Worm (Caenorhabditis elegans) whole organism, midembryonic: ENCODE results near the gene M153.5.

ENCODE experiments used
- T22C8.4 ChIP-seq: fragments of 200-800 bp; sonication (Bioruptor generic); IDR thresholded peaks from 2 replicates; pipeline ENCODE4 v1.3.6; 2022; ENCODE audit warnings: missing genetic modification characterization, missing compliant biosample characterization
- cog-1 ChIP-seq: sonication (generic microtip); optimal IDR thresholded peaks from 2 replicates; lab custom pipeline; 2016; ENCODE audit warnings: missing genetic modification characterization, missing compliant biosample characterization
- flt-1 ChIP-seq: fragments of 200-800 bp; sonication (Bioruptor generic); IDR thresholded peaks from 2 replicates; pipeline ENCODE4 v1.3.6; 2022; ENCODE audit warnings: missing genetic modification characterization, missing compliant biosample characterization
- klf-2 ChIP-seq: fragments of 200-800 bp; sonication (Bioruptor generic); conservative IDR thresholded peaks from 2 replicates; pipeline ENCODE4 v1.3.6; 2022; ENCODE audit warnings: missing genetic modification reagents, missing genetic modification characterization, missing compliant biosample characterization
- med-1 ChIP-seq: sonication (generic microtip); optimal IDR thresholded peaks from 2 replicates; lab custom pipeline; 2017; ENCODE audit warnings: missing genetic modification characterization, mild to moderate bottlenecking, missing compliant biosample characterization, antibody characterized with exemption, missing genetic modification reagents; ENCODE audit not compliant: insufficient read depth
- ref-1 ChIP-seq: fragments of 200-800 bp; sonication (Bioruptor generic); conservative IDR thresholded peaks from 2 replicates; pipeline ENCODE4 v1.3.6; 2022; ENCODE audit warnings: missing genetic modification reagents, missing genetic modification characterization, missing compliant biosample characterization
- tab-1 ChIP-seq: fragments of 200-800 bp; sonication (Bioruptor generic); IDR thresholded peaks from 2 replicates; pipeline ENCODE4 v1.3.6; 2022; ENCODE audit warnings: missing genetic modification characterization, missing compliant biosample characterization
- ztf-23 ChIP-seq: fragments of 200-800 bp; sonication (Bioruptor generic); IDR thresholded peaks from 2 replicates; pipeline ENCODE4 v1.3.6; 2022; ENCODE audit warnings: missing genetic modification reagents, missing genetic modification characterization, missing compliant biosample characterization
- ztf-29 ChIP-seq: fragments of 200-800 bp; sonication (Bioruptor generic); IDR thresholded peaks from 2 replicates; pipeline ENCODE4 v1.3.6; 2022; ENCODE audit warnings: missing genetic modification reagents, missing genetic modification characterization, missing compliant biosample characterization

M153.5 gene

DNA sequence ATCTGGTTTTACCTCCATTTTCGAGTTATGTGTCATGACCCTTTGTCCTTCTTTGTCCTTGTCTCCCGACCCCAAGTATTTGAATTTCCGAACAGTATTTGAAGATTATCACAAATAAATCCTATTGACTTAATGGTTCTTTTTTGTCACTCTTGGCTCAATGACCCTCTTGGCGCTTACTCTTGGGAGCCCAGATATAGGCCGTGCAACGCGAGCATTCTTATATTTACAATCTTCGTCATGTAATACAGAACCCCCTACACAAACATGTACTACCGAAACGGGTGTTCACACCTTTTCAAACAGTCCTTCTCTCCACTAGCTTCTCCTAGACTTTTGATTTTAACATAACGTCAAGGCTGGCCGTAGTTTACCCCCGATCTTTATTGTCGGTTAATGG, at the start of gene M153.5:
TSS of gene M153.5 (plus strand) at position 301 of the 400 bp plus-strand sequence.
- no peak for TF ChIP-seq T22C8.4 (GFP tag; lab: Robert Waterston, UW)
- no peak for TF ChIP-seq tab-1
- no peak for TF ChIP-seq cog-1 (tag; lab: Kevin White, UChicago)
- TF ChIP-seq flt-1 (GFP tag; lab: Robert Waterston, UW), result no peak
- no peak for TF ChIP-seq med-1 (GFP tag; lab: Kevin White, UChicago)
- TF ChIP-seq ztf-23 (GFP tag; lab: Robert Waterston, UW), result no peak
- no peak for TF ChIP-seq ztf-29 (GFP tag; lab: Robert Waterston, UW)

DNA sequence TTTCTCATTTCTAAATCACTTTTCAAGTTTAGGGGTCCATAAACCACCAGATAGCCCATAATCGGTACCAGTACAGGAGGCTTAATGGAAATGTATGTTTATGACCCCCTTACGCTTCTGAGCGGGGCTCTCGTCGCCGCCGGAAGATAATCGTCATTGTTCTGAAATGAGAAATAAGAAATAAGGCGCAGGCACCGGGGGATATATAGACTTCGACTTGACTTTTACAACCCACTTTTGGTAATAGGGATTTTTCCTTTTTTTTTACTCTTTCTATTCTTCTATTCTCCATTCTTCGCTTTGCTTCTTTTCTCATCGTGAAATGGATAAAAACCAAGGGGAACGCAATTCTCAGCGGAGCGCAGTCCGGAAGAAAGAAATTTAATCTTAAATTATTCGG, 48.6 kb upstream of the M153.5 start:
- TF ChIP-seq T22C8.4 (GFP tag; lab: Robert Waterston, UW), result no peak
- TF ChIP-seq ztf-29 (GFP tag; lab: Robert Waterston, UW), result no peak
- TF ChIP-seq tab-1, result no peak
- TF ChIP-seq cog-1 (tag; lab: Kevin White, UChicago), result no peak
- TF ChIP-seq ref-1 (GFP tag; lab: Robert Waterston, UW), result no peak
- TF ChIP-seq med-1 (GFP tag; lab: Kevin White, UChicago), result no peak
- TF ChIP-seq flt-1 (GFP tag; lab: Robert Waterston, UW), result no peak
- no peak for TF ChIP-seq ztf-23 (GFP tag; lab: Robert Waterston, UW)
- TF ChIP-seq klf-2 (GFP tag; lab: Robert Waterston, UW), result no peak

DNA sequence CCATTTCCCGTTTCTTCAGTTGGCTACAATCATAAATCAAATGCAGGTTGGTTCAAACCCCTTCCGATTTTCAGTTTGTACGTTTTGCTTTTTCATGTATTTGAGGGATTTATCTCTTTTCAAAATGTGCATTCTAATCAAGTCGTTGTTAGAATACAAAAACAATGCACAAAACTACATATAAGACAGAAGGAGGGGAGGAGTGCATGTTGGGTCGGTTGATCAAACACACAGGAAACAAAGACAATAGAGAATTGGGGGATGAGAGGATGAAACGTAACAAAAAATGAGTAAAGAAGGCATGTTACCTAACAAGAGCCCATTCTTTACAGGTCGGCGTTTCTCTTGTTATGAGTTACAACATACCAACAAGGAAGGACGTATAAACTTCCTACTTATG, 45.8 kb upstream of the M153.5 start:
- TF ChIP-seq ztf-23 (GFP tag; lab: Robert Waterston, UW) (no peak), flt-1 (GFP tag; lab: Robert Waterston, UW) (no peak), cog-1 (tag; lab: Kevin White, UChicago) (no peak), ref-1 (GFP tag; lab: Robert Waterston, UW) (no peak), med-1 (GFP tag; lab: Kevin White, UChicago) (no peak)

DNA sequence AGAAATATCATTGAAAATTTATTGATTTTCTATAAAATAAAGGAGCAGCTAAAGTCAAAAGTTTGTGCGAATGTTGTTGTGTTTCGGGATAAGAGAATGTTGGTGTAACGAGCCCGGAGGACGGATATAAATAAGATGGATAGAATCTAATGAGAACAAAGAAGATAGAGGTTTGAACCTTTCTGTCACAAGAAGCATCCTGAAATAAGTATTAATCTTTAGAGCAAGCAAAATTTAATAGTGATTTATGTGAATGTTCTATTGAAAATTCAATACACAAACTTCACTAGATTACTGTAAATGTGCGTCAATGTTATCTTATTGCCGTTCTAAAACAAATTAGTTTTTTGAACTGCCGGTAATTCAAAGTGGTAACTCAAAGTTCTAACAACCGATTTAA, 40.1 kb upstream of the M153.5 start, which contains the start of gene W03G11.3:
TSS of gene W03G11.3 (minus strand) at position 101 of the 400 bp plus-strand sequence.
- no peak for TF ChIP-seq flt-1 (GFP tag; lab: Robert Waterston, UW)
- no peak for TF ChIP-seq tab-1
- TF ChIP-seq med-1 (GFP tag; lab: Kevin White, UChicago), result no peak
- no peak for TF ChIP-seq ref-1 (GFP tag; lab: Robert Waterston, UW)
- no peak for TF ChIP-seq ztf-23 (GFP tag; lab: Robert Waterston, UW)
- no peak for TF ChIP-seq klf-2 (GFP tag; lab: Robert Waterston, UW)
- no peak for TF ChIP-seq cog-1 (tag; lab: Kevin White, UChicago)
- no peak for TF ChIP-seq ztf-29 (GFP tag; lab: Robert Waterston, UW)
- no peak for TF ChIP-seq T22C8.4 (GFP tag; lab: Robert Waterston, UW)

DNA sequence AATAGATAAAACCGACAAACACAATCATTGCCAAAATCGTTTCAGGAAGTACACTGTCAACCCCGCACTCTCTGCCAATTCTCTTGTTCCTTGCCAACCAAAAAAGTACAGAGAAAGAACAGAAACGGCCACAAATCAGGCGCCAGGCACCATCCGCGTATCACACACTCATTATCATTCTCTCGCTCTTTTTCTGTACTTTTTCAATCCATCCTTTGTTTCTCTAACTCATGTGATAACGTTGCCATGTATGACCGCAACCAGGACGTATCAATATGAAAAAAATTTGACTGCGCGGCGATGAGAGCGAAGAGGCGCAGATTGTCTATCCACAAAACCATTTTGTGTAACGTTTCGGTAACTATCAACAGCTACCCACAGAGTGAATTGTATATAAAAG, 39.2 kb upstream of the M153.5 start, which contains the start of gene col-181:
TSS of gene col-181 (plus strand) at position 301 of the 400 bp plus-strand sequence.
- TF ChIP-seq tab-1 (no peak), cog-1 (tag; lab: Kevin White, UChicago) (no peak), T22C8.4 (GFP tag; lab: Robert Waterston, UW) (no peak), ztf-23 (GFP tag; lab: Robert Waterston, UW) (no peak), ztf-29 (GFP tag; lab: Robert Waterston, UW) (no peak), ref-1 (GFP tag; lab: Robert Waterston, UW) (no peak), med-1 (GFP tag; lab: Kevin White, UChicago) (no peak), klf-2 (GFP tag; lab: Robert Waterston, UW) (no peak), flt-1 (GFP tag; lab: Robert Waterston, UW) (no peak)

DNA sequence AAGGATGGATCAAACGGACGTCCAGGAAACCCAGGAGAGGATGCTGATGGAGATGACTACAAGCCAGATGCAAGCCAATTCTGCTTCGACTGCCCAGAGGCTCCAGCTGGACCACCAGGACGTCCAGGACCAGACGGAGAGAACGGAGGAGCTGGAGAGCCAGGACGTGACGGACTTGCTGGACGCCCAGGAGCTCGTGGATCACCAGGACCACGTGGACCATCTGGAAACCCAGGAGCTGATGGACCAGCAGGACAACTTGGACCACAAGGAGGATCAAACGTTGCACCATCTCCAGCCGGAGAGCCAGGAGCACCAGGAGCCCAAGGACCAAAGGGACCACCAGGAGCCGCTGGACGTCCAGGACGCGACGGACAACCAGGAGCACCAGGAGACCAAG, 38.3 kb upstream of the M153.5 start:
- TF ChIP-seq klf-2 (GFP tag; lab: Robert Waterston, UW) (no peak), med-1 (GFP tag; lab: Kevin White, UChicago) (no peak), ztf-29 (GFP tag; lab: Robert Waterston, UW) (no peak), T22C8.4 (GFP tag; lab: Robert Waterston, UW) (no peak), cog-1 (tag; lab: Kevin White, UChicago) (no peak), flt-1 (GFP tag; lab: Robert Waterston, UW) (no peak)

DNA sequence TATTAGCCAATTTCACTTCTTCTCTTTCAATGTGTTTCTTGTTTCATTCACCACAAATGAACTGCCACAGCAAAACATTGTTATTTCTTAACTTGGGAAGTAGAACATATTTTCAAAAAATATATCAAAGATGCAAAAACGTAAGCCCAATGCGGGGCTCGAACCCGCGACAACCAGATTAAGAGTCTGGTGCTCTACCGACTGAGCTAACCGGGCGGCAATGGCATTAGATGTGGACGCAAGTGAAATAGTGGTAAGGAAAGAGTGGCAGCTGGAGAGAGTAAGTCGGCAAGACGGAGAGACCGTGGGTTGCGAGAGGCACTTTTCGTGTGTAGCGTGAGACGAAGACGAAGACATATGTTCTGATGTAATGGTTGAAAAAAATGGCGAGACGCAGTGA, 37.8 kb upstream of the M153.5 start:
- TF ChIP-seq klf-2 (GFP tag; lab: Robert Waterston, UW) (peak; percentile 98), ref-1 (GFP tag; lab: Robert Waterston, UW) (peak; percentile 96), ztf-29 (GFP tag; lab: Robert Waterston, UW) (peak; percentile 98), ztf-23 (GFP tag; lab: Robert Waterston, UW) (peak; percentile 98), med-1 (GFP tag; lab: Kevin White, UChicago) (peak; percentile 90), flt-1 (GFP tag; lab: Robert Waterston, UW) (peak; percentile 99), T22C8.4 (GFP tag; lab: Robert Waterston, UW) (peak; percentile 97), cog-1 (tag; lab: Kevin White, UChicago) (peak; percentile 95), tab-1 (no peak; the same call in 1 of the 2 replicates)

DNA sequence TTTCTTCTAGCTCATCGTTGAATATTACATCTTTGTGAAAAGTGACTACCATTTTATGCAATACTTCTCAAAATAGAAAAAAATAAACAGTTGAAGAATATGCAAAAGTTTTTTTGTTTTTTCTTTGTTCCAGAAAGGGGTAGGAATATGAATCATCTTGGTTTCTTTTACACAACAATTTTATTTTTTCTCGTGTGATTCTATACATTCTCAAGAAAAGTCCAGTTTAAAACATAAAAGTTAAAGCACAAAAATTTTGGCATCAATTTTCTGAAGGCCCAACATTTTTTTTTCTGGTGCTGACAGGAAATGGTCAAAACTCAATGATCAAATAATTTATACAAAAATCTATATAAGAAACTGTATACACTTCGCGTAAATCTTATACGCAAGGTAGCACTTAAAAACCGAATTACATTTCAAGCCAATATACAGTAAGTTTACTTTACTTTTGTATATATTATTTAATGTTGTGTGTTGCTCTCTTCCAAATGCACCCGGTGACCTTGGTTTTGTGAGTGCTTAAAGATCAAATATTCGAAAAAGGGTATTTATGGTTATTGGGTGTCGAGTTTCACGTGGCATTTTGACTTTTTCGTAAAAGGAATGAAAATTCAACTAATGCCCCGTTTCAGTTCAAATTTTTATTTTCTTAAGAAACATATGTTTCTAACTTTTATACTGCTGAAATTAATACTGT, 35.1 kb upstream of the M153.5 start, which contains the start of the genes W03G11.2 and lgc-13:
TSS of gene W03G11.2 (minus strand) at position 101 of the 700 bp plus-strand sequence.
TSS of gene lgc-13 (plus strand) at position 650 of the 700 bp plus-strand sequence.
- no peak for TF ChIP-seq T22C8.4 (GFP tag; lab: Robert Waterston, UW)
- no peak for TF ChIP-seq flt-1 (GFP tag; lab: Robert Waterston, UW)
- no peak for TF ChIP-seq tab-1
- TF ChIP-seq ztf-23 (GFP tag; lab: Robert Waterston, UW), result no peak
- TF ChIP-seq klf-2 (GFP tag; lab: Robert Waterston, UW), result no peak
- no peak for TF ChIP-seq ref-1 (GFP tag; lab: Robert Waterston, UW)
- no peak for TF ChIP-seq cog-1 (tag; lab: Kevin White, UChicago)
- TF ChIP-seq med-1 (GFP tag; lab: Kevin White, UChicago), result no peak
- no peak for TF ChIP-seq ztf-29 (GFP tag; lab: Robert Waterston, UW)
